Worm (Caenorhabditis elegans): ENCODE data around the gene lea-1.

DNA sequence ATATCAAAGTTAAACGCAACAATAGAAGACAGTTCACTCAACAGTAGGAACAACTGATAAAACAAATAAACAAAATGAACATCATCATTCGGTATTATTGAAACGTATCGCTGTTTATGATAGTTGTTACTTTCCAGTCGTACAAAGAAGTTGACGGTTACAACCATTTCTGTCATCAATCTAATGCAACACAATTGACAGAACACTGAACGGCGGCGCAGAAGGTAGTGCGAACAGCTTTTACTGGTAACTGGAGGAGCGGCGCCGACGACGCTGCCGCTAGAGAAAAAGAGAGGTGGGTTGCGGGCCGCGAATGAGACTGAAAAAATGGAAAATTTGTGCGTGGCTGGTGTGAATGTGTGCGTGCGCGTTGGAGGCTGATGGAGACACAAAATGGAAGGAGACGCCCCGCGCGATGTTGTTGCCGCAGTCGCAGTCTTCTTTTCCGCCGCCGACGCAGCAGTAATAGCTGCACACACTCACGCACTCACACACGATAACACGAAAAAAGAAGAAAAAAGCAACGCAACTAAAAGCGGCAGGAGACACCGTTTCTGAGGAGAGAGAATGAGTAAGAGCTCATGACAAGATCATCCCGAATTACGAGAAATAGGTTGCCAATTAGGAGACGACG lies 47.5 kb upstream of the lea-1 start:
- TF ChIP-seq ama-1 (optimal IDR thresholded peaks at IDR 0.05) (no peak), ama-1 (GFP tag; optimal IDR thresholded peaks at IDR 0.05) (no peak), snpc-1.3 (tag; optimal IDR thresholded peaks at IDR 0.05; ENCODE audit: insufficient read depth) (no peak), F23B12.7 (tag; optimal IDR thresholded peaks at IDR 0.05; ENCODE audit: insufficient read depth) (no peak), pha-4 (tag; optimal IDR thresholded peaks at IDR 0.05) (no peak), F57C9.4 (tag; optimal IDR thresholded peaks at IDR 0.05) (no peak), die-1 (tag; optimal IDR thresholded peaks at IDR 0.05) (no peak), madf-10 (tag; optimal IDR thresholded peaks at IDR 0.05) (no peak), bed-2 (GFP tag; IDR thresholded peaks at IDR 0.05) (no peak)
